Worm (Caenorhabditis elegans): Measurements from ENCODE around the gene R04E5.9.
A peak's percentile ranks its signal among the peaks of the same experiment; 100 is the strongest.

Gene R04E5.9

DNA sequence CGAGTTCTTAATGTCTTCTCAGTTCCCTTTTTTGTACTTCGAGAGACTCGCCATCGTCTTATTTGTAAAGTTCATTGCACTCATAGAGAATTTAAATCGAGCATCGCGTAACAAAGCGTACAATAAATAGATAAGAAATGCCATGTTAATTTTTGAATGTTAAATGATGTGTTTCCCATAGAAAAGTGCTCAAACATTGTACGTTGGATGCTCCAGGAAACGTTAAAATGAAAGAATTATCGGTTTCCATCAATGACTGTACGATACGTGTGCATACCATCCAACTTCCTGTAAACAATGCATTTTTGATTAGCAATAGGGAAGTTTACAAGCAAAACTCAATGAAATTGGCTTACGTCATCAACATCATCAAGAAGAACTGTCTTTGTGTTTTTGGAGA, 9.7 kb upstream of the R04E5.9 start:
- TF ChIP-seq hmbx-1 (tag; optimal IDR thresholded peaks at IDR 0.05) (no peak), ceh-36 (tag; optimal IDR thresholded peaks at IDR 0.05) (no peak), ceh-13 (GFP tag; optimal IDR thresholded peaks at IDR 0.05) (no peak), ets-7 (tag; optimal IDR thresholded peaks at IDR 0.05) (no peak), tbx-11 (GFP tag; IDR thresholded peaks at IDR 0.05) (no peak), F13C5.2 (tag; optimal IDR thresholded peaks at IDR 0.05) (no peak), hmg-4 (GFP tag; optimal IDR thresholded peaks at IDR 0.05) (no peak)

DNA sequence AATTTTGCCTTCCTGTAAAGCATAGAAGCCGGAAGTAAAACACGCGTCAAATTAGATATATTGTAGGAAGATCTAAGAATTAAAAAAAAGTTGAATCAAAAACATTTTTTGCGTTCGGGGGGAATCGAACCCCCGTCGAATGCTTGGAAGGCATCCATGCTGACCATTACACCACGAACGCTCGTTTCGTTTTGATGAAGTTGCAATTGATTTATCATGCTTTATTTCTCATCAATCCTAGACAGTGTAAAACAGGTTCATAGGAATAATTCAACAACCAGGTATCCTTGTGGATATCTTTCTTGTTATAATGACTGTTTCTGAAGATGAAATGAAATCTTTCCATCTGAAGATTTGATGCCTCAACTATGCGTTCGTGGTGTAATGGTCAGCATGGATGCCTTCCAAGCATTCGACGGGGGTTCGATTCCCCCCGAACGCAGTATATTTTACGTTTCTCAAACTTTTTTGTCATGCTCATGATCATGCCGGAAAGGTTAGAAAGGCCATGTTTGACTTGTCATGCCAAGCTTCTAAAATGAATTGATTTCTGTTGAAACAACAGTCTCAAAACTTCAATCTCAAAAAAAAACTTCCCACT, 9.0 kb upstream of the R04E5.9 start:
- TF ChIP-seq tra-4 (tag; optimal IDR thresholded peaks at IDR 0.05): no peak
- no peak for TF ChIP-seq hnd-1 (tag; optimal IDR thresholded peaks at IDR 0.05)
- no peak for TF ChIP-seq hmbx-1 (tag; optimal IDR thresholded peaks at IDR 0.05)
- no peak for TF ChIP-seq pes-1 (GFP tag; IDR thresholded peaks at IDR 0.05)
- no peak for TF ChIP-seq B0310.2 (tag; optimal IDR thresholded peaks at IDR 0.05)
- TF ChIP-seq F13C5.2 (tag; optimal IDR thresholded peaks at IDR 0.05): no peak
- TF ChIP-seq ets-7 (tag; optimal IDR thresholded peaks at IDR 0.05): no peak

DNA sequence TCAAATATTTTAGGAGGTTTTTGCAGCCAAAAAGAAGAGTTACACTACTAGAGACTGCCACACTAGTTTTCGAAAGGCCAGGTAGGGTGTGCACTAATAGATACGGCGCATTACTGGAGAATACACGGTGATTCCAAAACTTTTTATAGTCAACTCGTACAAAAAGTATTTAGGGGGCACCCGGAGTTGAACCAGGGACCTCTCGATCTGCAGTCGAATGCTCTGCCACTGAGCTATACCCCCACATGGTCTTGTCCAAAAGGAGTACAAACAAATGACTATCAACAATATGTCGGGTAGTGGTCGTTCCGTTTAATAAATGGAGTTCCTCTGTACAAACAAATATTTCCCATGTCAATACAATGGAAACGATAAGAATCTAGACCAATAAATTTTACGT, 7.0 kb upstream of the R04E5.9 start:
- TF ChIP-seq tra-4 (tag; optimal IDR thresholded peaks at IDR 0.05) (peak; percentile 38), scrt-1 (GFP tag; IDR thresholded peaks at IDR 0.05) (peak; percentile 79), ceh-36 (tag; optimal IDR thresholded peaks at IDR 0.05) (peak; percentile 48), ama-1 (optimal IDR thresholded peaks at IDR 0.05) (no peak), hmbx-1 (tag; optimal IDR thresholded peaks at IDR 0.05) (no peak), flt-1 (GFP tag; IDR thresholded peaks at IDR 0.05) (peak; percentile 76), hmg-4 (GFP tag; optimal IDR thresholded peaks at IDR 0.05) (peak; percentile 0), B0310.2 (tag; optimal IDR thresholded peaks at IDR 0.05) (no peak), ets-7 (tag; optimal IDR thresholded peaks at IDR 0.05) (no peak), pes-1 (GFP tag; IDR thresholded peaks at IDR 0.05) (peak; percentile 84), ceh-13 (GFP tag; optimal IDR thresholded peaks at IDR 0.05) (peak; percentile 43), aly-1 (tag; optimal IDR thresholded peaks at IDR 0.05) (peak; percentile 25), hnd-1 (tag; optimal IDR thresholded peaks at IDR 0.05) (peak; percentile 16), tbx-11 (GFP tag; IDR thresholded peaks at IDR 0.05) (peak; percentile 68; the same call in 1 of the 2 replicates), F13C5.2 (tag; optimal IDR thresholded peaks at IDR 0.05) (no peak), tbx-37 (GFP tag; conservative IDR thresholded peaks at IDR 0.05) (peak; percentile 13; the same call in 1 of the 2 replicates), sea-1 (GFP tag; conservative IDR thresholded peaks at IDR 0.05) (peak; percentile 82)

DNA sequence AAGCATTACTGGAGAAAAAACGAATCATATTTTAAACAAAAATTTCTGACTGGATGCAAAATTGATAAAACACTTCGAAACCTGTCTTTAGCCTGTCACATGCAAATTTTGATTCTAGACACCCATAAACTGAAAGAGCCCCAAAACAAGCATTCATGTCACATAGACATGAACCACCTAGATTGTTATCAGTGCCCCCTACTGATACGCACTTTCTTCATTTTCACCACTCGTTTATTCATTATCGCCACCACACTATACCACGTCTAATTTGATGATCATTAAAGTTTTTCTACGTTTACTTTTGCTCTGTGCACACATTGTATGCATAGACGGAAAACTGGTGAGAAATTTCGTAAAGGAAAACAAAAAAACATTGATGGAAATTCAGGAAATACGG, 974 bp upstream of the R04E5.9 start, which contains the start of gene cnnm-2:
Gene cnnm-2 (plus strand): TSS at position 190 of the 400 bp plus-strand sequence.
- no peak for TF ChIP-seq hnd-1 (tag; optimal IDR thresholded peaks at IDR 0.05)
- TF ChIP-seq F13C5.2 (tag; optimal IDR thresholded peaks at IDR 0.05): no peak
- no peak for TF ChIP-seq tbx-11 (GFP tag; IDR thresholded peaks at IDR 0.05)

DNA sequence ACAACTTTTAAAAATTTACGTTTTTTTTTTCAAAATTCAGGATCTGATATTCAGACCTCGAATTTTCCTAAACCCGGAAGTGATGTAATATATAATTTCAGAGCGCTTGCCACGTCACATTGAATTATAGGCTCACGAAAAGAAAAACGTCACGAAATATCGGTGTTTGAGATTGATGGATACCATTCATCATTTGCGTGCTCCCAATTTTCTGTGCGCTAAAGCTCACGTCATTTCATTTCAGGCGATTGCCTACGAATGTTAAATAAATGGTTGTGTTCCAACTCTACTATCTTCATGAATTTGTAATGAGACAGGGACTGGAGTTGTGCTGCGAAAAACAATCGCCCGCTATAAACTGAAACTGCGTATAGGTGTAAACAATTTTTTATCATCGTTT, 2.2 kb downstream of the R04E5.9 start:
- no peak for TF ChIP-seq ets-7 (tag; optimal IDR thresholded peaks at IDR 0.05)

DNA sequence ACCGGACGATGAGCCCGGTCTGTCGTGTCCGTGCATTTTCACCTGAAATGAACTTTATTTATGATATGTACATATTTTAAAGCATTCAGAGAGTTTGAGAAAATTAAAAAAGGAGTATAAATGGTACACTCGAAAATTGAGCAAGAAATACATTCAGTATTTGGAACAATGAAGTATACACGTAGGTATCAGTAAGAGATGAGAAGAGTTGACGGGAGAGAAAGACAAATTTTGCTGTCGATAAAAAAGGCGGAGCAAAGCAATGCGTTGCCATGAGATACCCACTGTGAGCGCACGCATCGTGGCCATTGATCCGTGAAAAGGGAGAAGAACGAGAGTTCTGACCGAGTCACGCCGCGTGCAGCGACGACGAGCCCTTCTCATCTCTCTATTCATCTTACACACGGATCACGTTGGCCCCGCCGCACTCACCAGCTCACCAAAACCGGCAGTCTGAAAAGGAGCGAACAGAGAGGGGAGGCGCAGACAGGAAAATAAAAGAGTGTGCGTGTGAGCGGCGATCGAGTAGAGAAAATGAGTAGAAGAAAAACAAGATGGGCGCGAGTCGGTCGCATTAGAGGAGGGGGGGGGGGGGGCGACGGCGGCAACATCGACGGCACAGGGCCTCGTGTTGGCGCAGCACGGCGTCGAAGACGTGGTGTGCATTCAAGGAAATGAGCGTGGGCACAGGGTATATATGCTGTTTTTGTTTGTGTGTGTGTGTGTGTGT, 4.7 kb downstream of the R04E5.9 start, which contains the start of gene R04E5.8:
Gene R04E5.8 (minus strand): TSS at position 51 of the 730 bp plus-strand sequence.
- no peak for TF ChIP-seq ama-1 (optimal IDR thresholded peaks at IDR 0.05)
- TF ChIP-seq hmg-4 (GFP tag; optimal IDR thresholded peaks at IDR 0.05): peak; percentile 33
- no peak for TF ChIP-seq ceh-13 (GFP tag; optimal IDR thresholded peaks at IDR 0.05)

DNA sequence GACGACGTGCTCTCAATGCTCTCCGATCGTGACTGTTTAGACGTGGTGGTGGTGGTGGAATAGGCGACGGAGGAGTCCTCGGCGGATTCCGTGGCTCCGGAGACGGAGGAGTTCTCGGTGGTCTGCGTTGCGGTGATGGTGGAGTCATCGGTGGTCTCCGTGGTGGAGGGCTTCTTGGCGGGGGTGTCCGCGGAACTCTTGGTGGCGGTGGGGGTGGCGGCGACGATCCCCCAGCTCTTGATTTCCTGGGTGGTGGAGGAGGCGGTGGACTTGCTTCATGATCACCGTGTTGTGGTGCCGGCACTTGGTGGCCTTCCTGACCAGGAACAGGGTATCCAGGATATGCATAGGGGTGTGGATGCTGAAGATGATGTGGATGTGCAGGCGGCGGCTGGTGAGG, 5.5 kb downstream of the R04E5.9 start:
- TF ChIP-seq aly-1 (tag; optimal IDR thresholded peaks at IDR 0.05): no peak
- no peak for TF ChIP-seq scrt-1 (GFP tag; IDR thresholded peaks at IDR 0.05)
- TF ChIP-seq hmg-4 (GFP tag; optimal IDR thresholded peaks at IDR 0.05): peak; percentile 30
- no peak for TF ChIP-seq hmbx-1 (tag; optimal IDR thresholded peaks at IDR 0.05)

DNA sequence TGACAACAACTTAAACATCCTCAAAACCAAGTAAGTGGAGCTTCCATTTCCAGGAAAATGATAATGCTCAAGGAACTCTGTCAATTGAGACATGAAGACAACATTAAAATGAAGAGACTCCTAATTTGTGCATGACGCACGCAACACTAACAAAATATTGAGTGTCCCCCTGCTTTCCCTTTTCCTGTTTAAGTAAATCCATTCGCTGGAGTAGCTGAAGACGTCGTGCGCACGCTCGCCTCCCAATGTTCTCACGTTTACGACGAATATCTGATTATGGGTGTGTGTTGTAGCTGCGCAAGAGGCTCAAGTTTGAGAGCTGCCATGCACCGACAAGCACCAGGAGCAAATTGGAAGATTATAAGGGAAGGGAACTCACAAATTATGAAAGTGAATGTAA, 10.0 kb downstream of the R04E5.9 start:
- TF ChIP-seq tra-4 (tag; optimal IDR thresholded peaks at IDR 0.05) (no peak), scrt-1 (GFP tag; IDR thresholded peaks at IDR 0.05) (no peak), tbx-11 (GFP tag; IDR thresholded peaks at IDR 0.05) (no peak), hnd-1 (tag; optimal IDR thresholded peaks at IDR 0.05) (no peak), ama-1 (optimal IDR thresholded peaks at IDR 0.05) (no peak), pes-1 (GFP tag; IDR thresholded peaks at IDR 0.05) (no peak), aly-1 (tag; optimal IDR thresholded peaks at IDR 0.05) (no peak), B0310.2 (tag; optimal IDR thresholded peaks at IDR 0.05) (no peak), tbx-37 (GFP tag; conservative IDR thresholded peaks at IDR 0.05) (no peak), sea-1 (GFP tag; conservative IDR thresholded peaks at IDR 0.05) (no peak)

DNA sequence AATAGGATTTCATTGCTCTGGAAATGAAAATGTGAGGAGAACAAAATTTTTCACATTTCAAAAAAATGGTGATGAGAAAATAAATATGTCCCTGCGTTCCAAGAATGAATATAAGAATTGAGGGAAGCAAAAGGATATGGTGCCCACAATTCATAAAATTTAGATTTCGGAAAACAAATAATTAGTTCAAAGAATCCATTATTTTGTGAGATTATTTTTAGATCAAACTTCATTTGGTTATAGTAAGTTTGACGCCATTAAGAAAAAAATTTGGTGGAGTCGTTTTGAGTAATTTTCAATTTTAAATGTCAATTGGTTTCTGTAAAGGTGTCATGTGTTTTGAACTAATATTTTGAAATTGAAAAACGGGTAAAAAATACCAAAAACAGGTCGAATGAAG, 10.6 kb downstream of the R04E5.9 start:
- TF ChIP-seq ceh-36 (tag; optimal IDR thresholded peaks at IDR 0.05) (no peak), F13C5.2 (tag; optimal IDR thresholded peaks at IDR 0.05) (no peak), hnd-1 (tag; optimal IDR thresholded peaks at IDR 0.05) (no peak), tbx-11 (GFP tag; IDR thresholded peaks at IDR 0.05) (no peak), tbx-37 (GFP tag; conservative IDR thresholded peaks at IDR 0.05) (no peak), hmg-4 (GFP tag; optimal IDR thresholded peaks at IDR 0.05) (no peak), aly-1 (tag; optimal IDR thresholded peaks at IDR 0.05) (no peak), B0310.2 (tag; optimal IDR thresholded peaks at IDR 0.05) (no peak), hmbx-1 (tag; optimal IDR thresholded peaks at IDR 0.05) (no peak), sea-1 (GFP tag; conservative IDR thresholded peaks at IDR 0.05) (no peak)
